Fruit fly (Drosophila melanogaster): Measurements from ENCODE around the gene Syp.

Syp gene

dm6 chr3R:20772543-20772942 lies 16.0 kb downstream of the Syp start, which contains the start of gene Takl1:
Gene Takl1, minus strand, starts transcription at chr3R:20772601.
- TF ChIP-seq noc (tag; optimal IDR thresholded peaks at IDR 0.05) = no peak

dm6 chr3R:20773174-20773573 lies 16.6 kb downstream of the Syp start:
- TF ChIP-seq noc (tag; optimal IDR thresholded peaks at IDR 0.05) = no peak

- TF ChIP-seq noc (tag; optimal IDR thresholded peaks at IDR 0.05) = no peak
These were observed 17.6 kb downstream of the Syp start for dm6 chr3R:20774125-20774524.

dm6 chr3R:20778285-20778926 lies 21.9 kb downstream of the Syp start:
- no peak for TF ChIP-seq noc (tag; optimal IDR thresholded peaks at IDR 0.05)

dm6 chr3R:20779545-20779944 lies 23.0 kb downstream of the Syp start:
- no peak for TF ChIP-seq noc (tag; optimal IDR thresholded peaks at IDR 0.05)

- no peak for TF ChIP-seq noc (tag; optimal IDR thresholded peaks at IDR 0.05)
These were observed 23.4 kb downstream of the Syp start for dm6 chr3R:20779969-20780368.

dm6 chr3R:20782104-20782654 lies 25.6 kb downstream of the Syp start:
- TF ChIP-seq noc (tag; optimal IDR thresholded peaks at IDR 0.05) = peak; percentile 35

- TF ChIP-seq noc (tag; optimal IDR thresholded peaks at IDR 0.05) = no peak
These were observed 26.2 kb downstream of the Syp start for dm6 chr3R:20782655-20783105.

dm6 chr3R:20783714-20784435 lies 27.3 kb downstream of the Syp start:
- TF ChIP-seq noc (tag; optimal IDR thresholded peaks at IDR 0.05) = no peak

dm6 chr3R:20784436-20785368 lies 28.2 kb downstream of the Syp start:
- TF ChIP-seq noc (tag; optimal IDR thresholded peaks at IDR 0.05) = no peak

dm6 chr3R:20788559-20788958 lies 32.0 kb downstream of the Syp start:
- no peak for TF ChIP-seq noc (tag; optimal IDR thresholded peaks at IDR 0.05)

dm6 chr3R:20790437-20790836 lies 33.9 kb downstream of the Syp start:
- TF ChIP-seq noc (tag; optimal IDR thresholded peaks at IDR 0.05) = no peak

dm6 chr3R:20791212-20791789 lies 34.8 kb downstream of the Syp start:
- no peak for TF ChIP-seq noc (tag; optimal IDR thresholded peaks at IDR 0.05)

- no peak for TF ChIP-seq noc (tag; optimal IDR thresholded peaks at IDR 0.05)
These were observed 40.4 kb downstream of the Syp start for dm6 chr3R:20796949-20797348.

- no peak for TF ChIP-seq noc (tag; optimal IDR thresholded peaks at IDR 0.05)
These were observed 45.7 kb downstream of the Syp start for dm6 chr3R:20802253-20802652.

- TF ChIP-seq noc (tag; optimal IDR thresholded peaks at IDR 0.05) = no peak
These were observed 59.5 kb downstream of the Syp start, which contains the start of gene Fancd2 for dm6 chr3R:20816008-20816407. Gene Fancd2, minus strand, starts transcription at chr3R:20816190.

Measured in whole organism, larva.